Fruit fly (Drosophila melanogaster): ENCODE data around the gene CG17597.

The CG17597 gene

DNA sequence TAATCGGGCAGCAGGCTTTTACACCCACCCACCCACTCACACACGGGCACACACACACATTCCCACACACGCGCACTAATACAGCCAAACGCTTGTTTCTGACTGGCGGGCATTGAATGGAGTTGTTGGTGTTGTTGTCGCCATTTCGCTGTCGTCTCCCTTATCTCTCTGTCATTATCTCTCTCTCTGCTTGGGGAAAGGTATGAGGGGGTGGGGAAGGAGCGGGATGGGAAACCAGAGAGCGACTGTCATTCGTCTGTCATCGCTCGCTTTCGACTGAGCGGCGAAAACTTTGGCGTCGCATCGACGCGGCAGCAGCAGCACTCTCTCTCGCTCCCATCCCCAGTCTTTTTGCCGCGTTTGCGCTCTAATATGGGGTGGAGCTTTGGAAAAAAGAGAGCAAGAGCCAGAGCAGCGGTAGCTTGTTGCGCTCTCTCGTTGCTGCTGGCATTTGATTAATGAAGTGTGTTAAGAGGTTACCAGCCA lies 35.0 kb downstream of the CG17597 start (continued):
- TF ChIP-seq pan (optimal IDR thresholded peaks at IDR 0.05) (no peak), pan (GFP tag; optimal IDR thresholded peaks at IDR 0.05 in 1 of 2, IDR thresholded peaks at IDR 0.05 in 1 of 2) (no peak), Deaf1 (tag; optimal IDR thresholded peaks at IDR 0.05) (peak; percentile 78), CG6813 (GFP tag; optimal IDR thresholded peaks at IDR 0.05) (no peak), Nf-YA (GFP tag; IDR thresholded peaks at IDR 0.05) (peak; percentile 83), NC2α (GFP tag; optimal IDR thresholded peaks at IDR 0.05) (no peak), CG12071 (GFP tag; optimal IDR thresholded peaks at IDR 0.05) (peak; percentile 23), fru (optimal IDR thresholded peaks at IDR 0.05) (no peak), CG14014 (GFP tag; IDR thresholded peaks at IDR 0.05) (no peak), tup (GFP tag; optimal IDR thresholded peaks at IDR 0.05) (no peak), sr (GFP tag; IDR thresholded peaks at IDR 0.05) (peak; percentile 67; the same call in 2 of the 3 replicates), Fer1 (GFP tag; optimal IDR thresholded peaks at IDR 0.05) (no peak), ken (GFP tag; IDR thresholded peaks at IDR 0.05) (no peak), CG4404 (GFP tag; IDR thresholded peaks at IDR 0.05) (no peak), exex (tag; optimal IDR thresholded peaks at IDR 0.05) (peak; percentile 13), ara (GFP tag; IDR thresholded peaks at IDR 0.05) (no peak), yki (optimal IDR thresholded peaks at IDR 0.05) (peak; percentile 2), CG17568 (GFP tag; optimal IDR thresholded peaks at IDR 0.05) (no peak), Trl (optimal IDR thresholded peaks at IDR 0.05) (peak; percentile 87 to 94), Trl (GFP tag; optimal IDR thresholded peaks at IDR 0.05) (peak; percentile 15), ewg (GFP tag; optimal IDR thresholded peaks at IDR 0.05) (peak; percentile 79), CG11695 (GFP tag; IDR thresholded peaks at IDR 0.05) (no peak), chinmo (GFP tag; IDR thresholded peaks at IDR 0.05; ENCODE audit: partially characterized antibody) (peak; percentile 80; the same call in 1 of the 4 replicates), odd (GFP tag; optimal IDR thresholded peaks at IDR 0.05) (no peak), ham (GFP tag; IDR thresholded peaks at IDR 0.05) (peak; percentile 45; the same call in 1 of the 2 replicates), ind (GFP tag; optimal IDR thresholded peaks at IDR 0.05) (no peak), CG34224 (GFP tag; IDR thresholded peaks at IDR 0.05; ENCODE audit: partially characterized antibody) (peak; percentile 40; the same call in 2 of the 3 replicates), jumu (GFP tag; optimal IDR thresholded peaks at IDR 0.05) (no peak), chm (GFP tag; IDR thresholded peaks at IDR 0.05) (peak; percentile 25; the same call in 1 of the 2 replicates), cg (GFP tag; optimal IDR thresholded peaks at IDR 0.05) (peak; percentile 89), Oli (tag; optimal IDR thresholded peaks at IDR 0.05) (no peak), dpn (GFP tag; optimal IDR thresholded peaks at IDR 0.05) (no peak), gfzf (GFP tag; optimal IDR thresholded peaks at IDR 0.05) (no peak), CG17186 (GFP tag; optimal IDR thresholded peaks at IDR 0.05) (no peak), unc-4 (GFP tag; IDR thresholded peaks at IDR 0.05; ENCODE audit: partially characterized antibody) (no peak), Lpt (GFP tag; optimal IDR thresholded peaks at IDR 0.05) (no peak), CoRest (tag; optimal IDR thresholded peaks at IDR 0.05) (peak; percentile 6), CG11398 (GFP tag; optimal IDR thresholded peaks at IDR 0.05) (no peak), crol (GFP tag; IDR thresholded peaks at IDR 0.05) (peak; percentile 85), cas (GFP tag; IDR thresholded peaks at IDR 0.05) (no peak), nerfin-1 (tag; optimal IDR thresholded peaks at IDR 0.05) (peak; percentile 32), croc (GFP tag; conservative IDR thresholded peaks at IDR 0.05) (no peak), CG15011 (GFP tag; optimal IDR thresholded peaks at IDR 0.05) (no peak), shn (GFP tag; optimal IDR thresholded peaks at IDR 0.05) (no peak), vfl (GFP tag; optimal IDR thresholded peaks at IDR 0.05) (no peak), Side (GFP tag; optimal IDR thresholded peaks at IDR 0.05) (no peak), Rfx (GFP tag; IDR thresholded peaks at IDR 0.05) (no peak), Sry-δ (GFP tag; optimal IDR thresholded peaks at IDR 0.05) (no peak), CG4360 (GFP tag; IDR thresholded peaks at IDR 0.05) (peak; percentile 60), CG9437 (GFP tag; optimal IDR thresholded peaks at IDR 0.05) (no peak), NC2β (GFP tag; optimal IDR thresholded peaks at IDR 0.05) (no peak), slou (GFP tag; optimal IDR thresholded peaks at IDR 0.05) (no peak), CG42726 (GFP tag; IDR thresholded peaks at IDR 0.05; ENCODE audit: partially characterized antibody) (no peak)

All from whole organism, embryonic.